Worm (Caenorhabditis elegans) whole organism, L1 larva: ENCODE results near the gene praf-3.

ENCODE experiments used
- ceh-8 ChIP-seq: fragments of 200-800 bp; sonication (Bioruptor generic); optimal IDR thresholded peaks from 2 replicates; lab custom pipeline; 2018; ENCODE audit warnings: mild to moderate bottlenecking, missing genetic modification characterization, moderate library complexity, missing compliant biosample characterization
- dpl-1 ChIP-seq, 3 experiments: fragments of 150-350 bp in 2 of 3; sonication (generic microtip) in 1 of 3; optimal IDR thresholded peaks; 2 replicates each; lab custom pipeline; 2014 to 2017; ENCODE audit warnings: missing biosample characterization in 3 of 3, missing genetic modification characterization in 3 of 3, missing genetic modification reagents in 3 of 3
- egl-27 ChIP-seq, 2 experiments: fragments of 150-350 bp in 1 of 2; sonication (generic microtip); optimal IDR thresholded peaks; 3 replicates each; lab custom pipeline; 2017 to 2018; ENCODE audit warnings: missing biosample characterization in 2 of 2, missing genetic modification characterization in 2 of 2, missing genetic modification reagents in 2 of 2
- lin-13 ChIP-seq: fragments of 150-350 bp; optimal IDR thresholded peaks from 2 replicates; lab custom pipeline; 2014; ENCODE audit warnings: missing biosample characterization, missing genetic modification reagents, missing genetic modification characterization
- unc-130 ChIP-seq: fragments of 150-350 bp; optimal IDR thresholded peaks from 2 replicates; lab custom pipeline; 2017; ENCODE audit warnings: missing biosample characterization, missing genetic modification characterization, inconsistent platforms
- unc-62 ChIP-seq: fragments of 150-350 bp; optimal IDR thresholded peaks from 2 replicates; lab custom pipeline; 2014; ENCODE audit warnings: missing biosample characterization, missing genetic modification reagents, missing genetic modification characterization

DNA sequence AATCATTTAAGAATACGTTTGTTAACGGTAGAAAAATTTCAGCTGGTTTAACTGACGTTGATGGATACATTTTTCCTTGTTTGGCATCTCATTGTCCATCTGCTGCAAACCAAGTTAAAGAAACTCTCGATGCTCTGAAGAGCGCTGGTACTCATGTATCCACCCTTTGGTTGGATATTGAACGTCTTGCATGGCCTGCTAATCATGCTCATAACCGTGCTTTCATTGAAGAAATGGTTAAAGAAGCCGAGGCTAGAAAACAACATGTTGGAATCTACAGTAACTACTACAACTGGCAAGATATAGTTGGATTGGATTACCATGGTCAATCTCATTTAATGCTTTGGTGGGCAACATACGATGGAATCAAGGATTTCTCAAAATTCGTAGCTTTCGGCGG is 46.7 kb upstream of the praf-3 start:
- TF ChIP-seq dpl-1 (GFP tag; optimal IDR thresholded peaks at IDR 0.05; lab: Kevin White, UChicago), result no peak
- no peak for TF ChIP-seq unc-130
- no peak for TF ChIP-seq unc-62 (GFP tag; lab: Kevin White, UChicago)
- TF ChIP-seq egl-27 (tag; optimal IDR thresholded peaks at IDR 0.05; lab: Kevin White, UChicago), result no peak
- no peak for TF ChIP-seq ceh-8 (GFP tag; lab: Kevin White, UChicago)
- no peak for TF ChIP-seq lin-13 (GFP tag; lab: Kevin White, UChicago)
